Fruit fly (Drosophila melanogaster) whole organism, embryonic: ENCODE data around the gene AlaRS.

ENCODE experiments used
- Atf3 ChIP-seq: fragments of 200-800 bp; sonication (Bioruptor generic); optimal IDR thresholded peaks from 3 replicates; lab custom pipeline; 2016; ENCODE audit warnings: missing biosample characterization, missing genetic modification characterization
- CG11093 ChIP-seq: fragments of 200-800 bp; sonication (Bioruptor generic); IDR thresholded peaks from 3 replicates; pipeline ENCODE4 v1.3.6; 2022; ENCODE audit warnings: missing biosample characterization, missing genetic modification characterization
- CG13624 ChIP-seq: fragments of 200-800 bp; sonication (Bioruptor generic); optimal IDR thresholded peaks from 2 replicates; lab custom pipeline; 2016; ENCODE audit warnings: missing biosample characterization, missing genetic modification characterization
- CG14667 ChIP-seq: fragments of 200-800 bp; sonication (Bioruptor generic); IDR thresholded peaks from 2 replicates; pipeline ENCODE4 v1.3.6; 2022; ENCODE audit warnings: missing biosample characterization, missing genetic modification characterization
- CG15479 ChIP-seq: fragments of 200-800 bp; sonication (Bioruptor generic); optimal IDR thresholded peaks from 3 replicates; lab custom pipeline; 2019; ENCODE audit warnings: missing biosample characterization, mild to moderate bottlenecking, missing genetic modification characterization, moderate library complexity
- CG17568 ChIP-seq: fragments of 200-800 bp; sonication (Bioruptor generic); optimal IDR thresholded peaks from 2 replicates; lab custom pipeline; 2018; ENCODE audit warnings: missing biosample characterization, mild to moderate bottlenecking, missing genetic modification characterization, moderate library complexity
- CG31224 ChIP-seq: fragments of 200-800 bp; sonication (Bioruptor generic); IDR thresholded peaks from 2 replicates; pipeline ENCODE4 v1.3.6; 2022; ENCODE audit warnings: missing biosample characterization, missing genetic modification characterization
- CG34376 ChIP-seq: fragments of 200-800 bp; sonication (Bioruptor generic); optimal IDR thresholded peaks from 2 replicates; lab custom pipeline; 2018; ENCODE audit warnings: missing biosample characterization, mild to moderate bottlenecking, missing genetic modification characterization
- CG34422 ChIP-seq: fragments of 200-800 bp; sonication (Bioruptor generic); IDR thresholded peaks from 3 replicates; pipeline ENCODE4 v1.3.6; 2022; ENCODE audit warnings: missing biosample characterization, missing genetic modification characterization
- CG4404 ChIP-seq: fragments of 200-800 bp; sonication (Bioruptor generic); IDR thresholded peaks from 2 replicates; pipeline ENCODE4 v1.3.6; 2022; ENCODE audit warnings: missing biosample characterization, missing genetic modification characterization
- CG4707 ChIP-seq: fragments of 200-800 bp; sonication (Bioruptor generic); optimal IDR thresholded peaks from 2 replicates; lab custom pipeline; 2018; ENCODE audit warnings: missing biosample characterization, mild to moderate bottlenecking, missing genetic modification characterization, moderate library complexity
- CG6175 ChIP-seq: fragments of 200-800 bp; sonication (Bioruptor generic); IDR thresholded peaks from 3 replicates; pipeline ENCODE4 v1.3.6; 2022; ENCODE audit warnings: missing biosample characterization, missing genetic modification characterization
- CG7357 ChIP-seq: fragments of 200-800 bp; sonication (Bioruptor generic); IDR thresholded peaks from 3 replicates; pipeline ENCODE4 v1.3.6; 2022; ENCODE audit warnings: missing biosample characterization, missing genetic modification characterization
- CG7786 ChIP-seq: fragments of 200-800 bp; sonication (Bioruptor generic); optimal IDR thresholded peaks from 2 replicates; lab custom pipeline; 2016; ENCODE audit warnings: missing biosample characterization, missing genetic modification characterization
- CG9609 ChIP-seq: fragments of 200-800 bp; sonication (Bioruptor generic); optimal IDR thresholded peaks from 3 replicates; lab custom pipeline; 2016; ENCODE audit warnings: missing biosample characterization, missing genetic modification characterization
- CHES-1-like ChIP-seq: fragments of 200-800 bp; sonication (Bioruptor generic); optimal IDR thresholded peaks from 2 replicates; lab custom pipeline; 2016; ENCODE audit warnings: missing biosample characterization, missing genetic modification characterization
- D19A ChIP-seq: fragments of 200-800 bp; optimal IDR thresholded peaks from 3 replicates; lab custom pipeline; 2019; ENCODE audit warnings: missing biosample characterization, mild to moderate bottlenecking, missing genetic modification characterization, moderate library complexity
- Deaf1 ChIP-seq: fragments of 200-800 bp; optimal IDR thresholded peaks from 3 replicates; lab custom pipeline; 2019; ENCODE audit warnings: missing biosample characterization, mild to moderate bottlenecking, missing genetic modification characterization, moderate library complexity
- Gug ChIP-seq: fragments of 200-800 bp; sonication (Bioruptor generic); IDR thresholded peaks from 4 replicates; pipeline ENCODE4 v1.3.6; 2022; ENCODE audit warnings: missing biosample characterization, missing genetic modification characterization
- HHEX ChIP-seq: fragments of 200-800 bp; sonication (Bioruptor generic); optimal IDR thresholded peaks from 3 replicates; lab custom pipeline; 2017; ENCODE audit warnings: missing biosample characterization, mild to moderate bottlenecking, missing genetic modification characterization, missing genetic modification reagents
- HmgZ ChIP-seq: fragments of 200-800 bp; sonication (Bioruptor generic); optimal IDR thresholded peaks from 2 replicates; lab custom pipeline; 2018; ENCODE audit warnings: missing biosample characterization, mild to moderate bottlenecking, missing genetic modification characterization
- Mrtf ChIP-seq: fragments of 200-800 bp; sonication (Bioruptor generic); IDR thresholded peaks from 3 replicates; pipeline ENCODE4 v1.3.6; 2022; ENCODE audit warnings: missing biosample characterization, missing genetic modification characterization
- NC2β ChIP-seq: fragments of 200-800 bp; sonication (Bioruptor generic); optimal IDR thresholded peaks from 2 replicates; lab custom pipeline; 2016; ENCODE audit warnings: missing biosample characterization, missing genetic modification characterization
- NfI ChIP-seq: fragments of 200-800 bp; sonication (Bioruptor generic); optimal IDR thresholded peaks from 3 replicates; lab custom pipeline; 2018; ENCODE audit warnings: missing biosample characterization, mild to moderate bottlenecking, missing genetic modification characterization, moderate library complexity
- Pdp1 ChIP-seq, 2 experiments: fragments of 200-800 bp; sonication (Bioruptor generic); optimal IDR thresholded peaks; 3 replicates each; lab custom pipeline; 2016; ENCODE audit warnings: missing biosample characterization in 2 of 2, missing genetic modification characterization in 2 of 2, mild to moderate bottlenecking in 1 of 2, moderate library complexity in 1 of 2
- Ptx1 ChIP-seq: fragments of 200-800 bp; sonication (Bioruptor generic); IDR thresholded peaks from 2 replicates; pipeline ENCODE4 v1.3.6; 2022; ENCODE audit warnings: missing biosample characterization, missing genetic modification characterization
- Spps ChIP-seq: fragments of 200-800 bp; sonication (Bioruptor generic); optimal IDR thresholded peaks from 2 replicates; lab custom pipeline; 2018; ENCODE audit warnings: missing biosample characterization, mild to moderate bottlenecking, missing genetic modification characterization
- TFAM ChIP-seq: fragments of 200-800 bp; sonication (Bioruptor generic); optimal IDR thresholded peaks from 2 replicates; lab custom pipeline; 2017; ENCODE audit warnings: missing biosample characterization, missing genetic modification characterization, inconsistent platforms
- Taf1 ChIP-seq: fragments of 200-800 bp; sonication (Bioruptor generic); IDR thresholded peaks from 2 replicates; pipeline ENCODE4 v1.3.6; 2022; ENCODE audit warnings: missing biosample characterization, missing genetic modification characterization
- Tbp ChIP-seq: fragments of >200 bp; optimal IDR thresholded peaks from 2 replicates; lab custom pipeline; 2018; ENCODE audit warnings: missing biosample characterization, missing genetic modification characterization
- Xbp1 ChIP-seq: fragments of 200-800 bp; sonication (Bioruptor generic); optimal IDR thresholded peaks from 3 replicates; lab custom pipeline; 2016; ENCODE audit warnings: missing biosample characterization, mild to moderate bottlenecking, missing genetic modification characterization
- abd-A ChIP-seq: fragments of 200-800 bp; sonication (Bioruptor generic); optimal IDR thresholded peaks from 3 replicates; lab custom pipeline; 2019; ENCODE audit warnings: missing biosample characterization, mild to moderate bottlenecking, missing genetic modification characterization, moderate library complexity
- bab2 ChIP-seq: fragments of 200-800 bp; sonication (Bioruptor generic); optimal IDR thresholded peaks from 2 replicates; lab custom pipeline; 2016; ENCODE audit warnings: missing biosample characterization, missing genetic modification characterization
- bcd ChIP-seq: fragments of 200-800 bp; sonication (Bioruptor generic); optimal IDR thresholded peaks from 2 replicates; lab custom pipeline; 2017; ENCODE audit warnings: missing biosample characterization, mild to moderate bottlenecking, missing genetic modification characterization
- bsh ChIP-seq, 2 experiments: fragments of 200-800 bp; sonication (Bioruptor generic); optimal IDR thresholded peaks; 2 replicates each; lab custom pipeline; 2017 to 2018; ENCODE audit warnings: mild to moderate bottlenecking in 2 of 2, missing biosample characterization in 2 of 2, missing genetic modification characterization in 2 of 2, moderate library complexity in 1 of 2
- ci ChIP-seq: fragments of 200-800 bp; sonication (Bioruptor generic); IDR thresholded peaks from 3 replicates; pipeline ENCODE4 v1.3.6; 2022; ENCODE audit warnings: missing biosample characterization, missing genetic modification characterization
- cwo ChIP-seq: fragments of 200-800 bp; sonication (Bioruptor generic); optimal IDR thresholded peaks from 3 replicates; lab custom pipeline; 2017; ENCODE audit warnings: missing biosample characterization, missing genetic modification characterization, mild to moderate bottlenecking, moderate library complexity, missing genetic modification reagents
- disco-r ChIP-seq: fragments of 200-800 bp; sonication (Bioruptor generic); optimal IDR thresholded peaks from 2 replicates; lab custom pipeline; 2016; ENCODE audit warnings: missing biosample characterization, missing genetic modification characterization
- gsb ChIP-seq: fragments of 200-800 bp; sonication (Bioruptor generic); IDR thresholded peaks from 2 replicates; pipeline ENCODE4 v1.3.6; 2022; ENCODE audit warnings: missing biosample characterization, missing genetic modification characterization
- ind ChIP-seq: fragments of 200-800 bp; sonication (Bioruptor generic); optimal IDR thresholded peaks from 3 replicates; lab custom pipeline; 2016; ENCODE audit warnings: missing biosample characterization, missing genetic modification characterization
- mirr ChIP-seq: fragments of 200-800 bp; sonication (Bioruptor generic); optimal IDR thresholded peaks from 3 replicates; lab custom pipeline; 2018; ENCODE audit warnings: missing biosample characterization, mild to moderate bottlenecking, missing genetic modification characterization
- nau ChIP-seq: fragments of 200-800 bp; sonication (Bioruptor generic); optimal IDR thresholded peaks from 3 replicates; lab custom pipeline; 2017; ENCODE audit warnings: missing biosample characterization, mild to moderate bottlenecking, missing genetic modification characterization, missing genetic modification reagents
- run ChIP-seq: fragments of 200-800 bp; sonication (Bioruptor generic); optimal IDR thresholded peaks from 3 replicates; lab custom pipeline; 2018; ENCODE audit warnings: missing biosample characterization, mild to moderate bottlenecking, missing genetic modification characterization
- sug ChIP-seq: fragments of 200-800 bp; optimal IDR thresholded peaks from 2 replicates; lab custom pipeline; 2019; ENCODE audit warnings: missing biosample characterization, mild to moderate bottlenecking, missing genetic modification characterization, moderate library complexity
- tll ChIP-seq, 2 experiments: fragments of 200-800 bp in 1 of 2; fragments of >200 bp in 1 of 2; sonication (Bioruptor generic) in 1 of 2; optimal IDR thresholded peaks; 2 replicates each; lab custom pipeline; 2017 to 2019; ENCODE audit warnings: missing biosample characterization in 2 of 2, missing genetic modification characterization in 2 of 2, mild to moderate bottlenecking in 1 of 2, moderate library complexity in 1 of 2
- ttk ChIP-seq: fragments of 200-800 bp; sonication (Bioruptor generic); IDR thresholded peaks from 2 replicates; pipeline ENCODE4 v2.1.2; 2022; ENCODE audit warnings: missing biosample characterization, missing genetic modification characterization
- tup ChIP-seq: fragments of 200-800 bp; sonication (Bioruptor generic); optimal IDR thresholded peaks from 2 replicates; lab custom pipeline; 2016; ENCODE audit warnings: missing biosample characterization, mild to moderate bottlenecking, missing genetic modification characterization, moderate library complexity
- zen2 ChIP-seq: fragments of 200-800 bp; sonication (Bioruptor generic); IDR thresholded peaks from 3 replicates; pipeline ENCODE4 v1.3.6; 2022; ENCODE audit warnings: missing biosample characterization, missing genetic modification characterization; ENCODE audit not compliant: partially characterized antibody
- zfh2 ChIP-seq: fragments of 200-800 bp; sonication (Bioruptor generic); optimal IDR thresholded peaks from 2 replicates; lab custom pipeline; 2016; ENCODE audit warnings: missing biosample characterization, missing genetic modification characterization

The AlaRS gene

DNA sequence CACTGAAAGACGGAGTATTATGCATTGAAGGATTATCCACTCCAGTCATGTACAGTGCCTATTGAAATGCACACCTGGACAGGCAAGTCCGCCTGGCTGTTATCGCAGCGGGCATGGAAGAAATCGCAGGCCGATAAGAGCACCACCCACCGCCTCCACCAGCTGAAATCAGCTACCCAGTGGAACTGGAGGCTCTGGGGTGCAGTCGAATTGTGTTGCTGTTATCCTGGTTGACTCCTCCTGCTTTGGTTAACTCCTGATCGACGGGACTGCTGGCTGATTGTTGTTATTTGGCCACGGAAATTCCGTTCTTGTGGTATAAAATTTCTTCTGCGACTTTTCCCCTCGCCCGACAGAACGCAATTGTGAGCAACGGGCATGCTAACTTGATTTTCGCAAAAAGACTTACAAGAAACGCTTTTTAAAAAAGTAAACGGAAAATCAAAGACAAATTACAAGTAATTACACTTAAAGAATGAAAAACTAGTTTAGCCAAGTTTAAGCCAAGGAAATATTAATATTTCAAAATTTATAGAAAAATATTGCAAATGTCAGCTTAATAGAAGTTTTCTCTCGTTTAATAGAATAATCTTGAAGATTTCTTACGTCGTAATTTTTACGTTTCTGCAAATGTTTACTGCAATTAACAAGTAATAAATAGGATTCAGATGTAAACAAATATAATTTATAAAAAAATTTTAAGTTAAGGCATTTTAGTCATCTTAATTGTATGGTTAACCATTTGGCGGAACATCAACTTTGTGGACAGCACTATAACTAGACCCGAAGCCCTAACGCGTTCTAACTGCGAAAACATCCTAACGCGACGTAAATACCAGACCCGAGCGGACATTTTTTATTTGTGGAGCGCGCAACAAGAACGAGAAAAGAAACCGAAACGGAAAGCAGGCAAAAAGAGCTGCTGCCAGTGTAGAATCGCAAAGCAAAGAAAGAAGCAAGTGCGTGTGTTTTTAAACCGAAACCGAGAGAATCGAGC, 33.6 kb upstream of the AlaRS start, which contains the start of the genes CG13398 and Akap200 (continued):
- TF ChIP-seq bsh (GFP tag; optimal IDR thresholded peaks at IDR 0.05; lab: Kevin White, UChicago) = no peak
- 0 out of 2 replicates have a peak, but pooled peaks have one; percentile 28 for TF ChIP-seq CG31224 (GFP tag; lab: Robert Waterston, UW)
- peak; percentile 39 for TF ChIP-seq Xbp1 (GFP tag; lab: Kevin White, UChicago)
- peak; percentile 41 for TF ChIP-seq D19A
- TF ChIP-seq CG13624 (GFP tag; lab: Kevin White, UChicago) = no peak
- 0 out of 2 replicates have a peak, but pooled peaks have one; percentile 11 for TF ChIP-seq CG14667 (GFP tag; lab: Robert Waterston, UW)
- peak in 1 of 2 experiments; percentile 32 for TF ChIP-seq Pdp1 (GFP tag; optimal IDR thresholded peaks at IDR 0.05; lab: Kevin White, UChicago)
- peak; percentile 14 for TF ChIP-seq sug
- TF ChIP-seq CG34422 (GFP tag; lab: Robert Waterston, UW) = no peak
- no peak for TF ChIP-seq Gug (GFP tag; lab: Robert Waterston, UW)
- 0 out of 2 replicates have a peak, but pooled peaks have one; percentile 32 for TF ChIP-seq Ptx1 (GFP tag; lab: Robert Waterston, UW)
- no peak for TF ChIP-seq gsb
- TF ChIP-seq ttk = no peak
- no peak for TF ChIP-seq CHES-1-like (GFP tag; lab: Kevin White, UChicago)
- no peak for TF ChIP-seq tll (GFP tag; optimal IDR thresholded peaks at IDR 0.05; lab: Kevin White, UChicago)
- no peak for TF ChIP-seq CG11093 (GFP tag; lab: Robert Waterston, UW)
- no peak for TF ChIP-seq bab2
- TF ChIP-seq CG4707 = no peak
- peak; percentile 20 for TF ChIP-seq CG15479
- peak; percentile 49; the same call in 1 of the 3 replicates for TF ChIP-seq ci (GFP tag; lab: Robert Waterston, UW)
- TF ChIP-seq Atf3 (GFP tag; lab: Kevin White, UChicago) = no peak
- TF ChIP-seq NfI (GFP tag; lab: Kevin White, UChicago) = no peak
- TF ChIP-seq ind (GFP tag; lab: Kevin White, UChicago) = no peak
- TF ChIP-seq Tbp = peak; percentile 79
- no peak for TF ChIP-seq run (tag; lab: Kevin White, UChicago)
- TF ChIP-seq disco-r = no peak
- TF ChIP-seq nau (GFP tag; lab: Kevin White, UChicago) = no peak
- no peak for TF ChIP-seq abd-A (tag; lab: Kevin White, UChicago)
- no peak for TF ChIP-seq CG7357 (GFP tag; lab: Robert Waterston, UW)
- TF ChIP-seq Mrtf (GFP tag; lab: Robert Waterston, UW) = no peak
- TF ChIP-seq zfh2 (GFP tag; lab: Kevin White, UChicago) = no peak
- no peak for TF ChIP-seq CG4404 (GFP tag; lab: Robert Waterston, UW)
- TF ChIP-seq TFAM (GFP tag; lab: Kevin White, UChicago) = no peak
- TF ChIP-seq tup (GFP tag; lab: Kevin White, UChicago) = no peak
- peak; percentile 4 for TF ChIP-seq CG7786 (GFP tag; lab: Kevin White, UChicago)
- TF ChIP-seq HmgZ (tag; lab: Kevin White, UChicago) = no peak
- TF ChIP-seq cwo (GFP tag; lab: Kevin White, UChicago) = no peak
- TF ChIP-seq CG6175 (GFP tag; lab: Robert Waterston, UW) = no peak
- no peak for TF ChIP-seq bcd (GFP tag; lab: Kevin White, UChicago)
- TF ChIP-seq CG17568 = no peak
- TF ChIP-seq NC2β (GFP tag; lab: Kevin White, UChicago) = no peak
- no peak for TF ChIP-seq Taf1 (GFP tag; lab: Robert Waterston, UW)
- TF ChIP-seq HHEX = peak; percentile 2
- TF ChIP-seq zen2 (GFP tag; lab: Robert Waterston, UW) = no peak
- TF ChIP-seq Deaf1 (tag; lab: Kevin White, UChicago) = no peak
- no peak for TF ChIP-seq mirr
- TF ChIP-seq CG9609 (GFP tag; lab: Kevin White, UChicago) = no peak
- no peak for TF ChIP-seq CG34376 (GFP tag; lab: Kevin White, UChicago)
- TF ChIP-seq Spps (tag; lab: Kevin White, UChicago) = no peak
